Fruit fly (Drosophila melanogaster) whole organism, pupa: ENCODE measurements around the gene Lectin-galC1.

Experiments
- CG10348 ChIP-seq: fragments of 200-800 bp; sonication (Bioruptor generic); IDR thresholded peaks from 2 replicates; pipeline ENCODE4 v1.3.6; 2022; ENCODE audit warnings: missing biosample characterization, missing genetic modification characterization
- CG13204 ChIP-seq: fragments of 200-800 bp; sonication (Bioruptor generic); optimal IDR thresholded peaks from 2 replicates; lab custom pipeline; 2018; ENCODE audit warnings: missing biosample characterization, mild to moderate bottlenecking, missing genetic modification characterization, moderate library complexity
- CG34367 ChIP-seq: fragments of 200-800 bp; sonication (Bioruptor generic); optimal IDR thresholded peaks from 2 replicates; lab custom pipeline; 2018; ENCODE audit warnings: missing biosample characterization, mild to moderate bottlenecking, missing genetic modification characterization
- CG8159 ChIP-seq: fragments of 200-800 bp; sonication (Bioruptor generic); optimal IDR thresholded peaks from 3 replicates; lab custom pipeline; 2018; ENCODE audit warnings: missing biosample characterization, mild to moderate bottlenecking, missing genetic modification characterization, moderate library complexity
- CG8301 ChIP-seq: fragments of 200-800 bp; sonication (Bioruptor generic); optimal IDR thresholded peaks from 2 replicates; lab custom pipeline; 2018; ENCODE audit warnings: missing biosample characterization, mild to moderate bottlenecking, missing genetic modification characterization
- CG9948 ChIP-seq: fragments of 200-800 bp; sonication (Bioruptor generic); optimal IDR thresholded peaks from 2 replicates; lab custom pipeline; 2018; ENCODE audit warnings: missing biosample characterization, mild to moderate bottlenecking, missing genetic modification characterization, moderate library complexity
- Ets98B ChIP-seq: fragments of 200-800 bp; sonication (Bioruptor generic); IDR thresholded peaks from 2 replicates; pipeline ENCODE4 v1.3.6; 2022; ENCODE audit warnings: missing biosample characterization, missing genetic modification characterization
- Pif1A ChIP-seq: fragments of 200-800 bp; sonication (Bioruptor generic); optimal IDR thresholded peaks from 3 replicates; lab custom pipeline; 2016; ENCODE audit warnings: missing biosample characterization, missing genetic modification characterization
- Pif1B ChIP-seq: fragments of 200-800 bp; sonication (Bioruptor generic); optimal IDR thresholded peaks from 3 replicates; lab custom pipeline; 2016; ENCODE audit warnings: missing biosample characterization, missing genetic modification characterization

DNA sequence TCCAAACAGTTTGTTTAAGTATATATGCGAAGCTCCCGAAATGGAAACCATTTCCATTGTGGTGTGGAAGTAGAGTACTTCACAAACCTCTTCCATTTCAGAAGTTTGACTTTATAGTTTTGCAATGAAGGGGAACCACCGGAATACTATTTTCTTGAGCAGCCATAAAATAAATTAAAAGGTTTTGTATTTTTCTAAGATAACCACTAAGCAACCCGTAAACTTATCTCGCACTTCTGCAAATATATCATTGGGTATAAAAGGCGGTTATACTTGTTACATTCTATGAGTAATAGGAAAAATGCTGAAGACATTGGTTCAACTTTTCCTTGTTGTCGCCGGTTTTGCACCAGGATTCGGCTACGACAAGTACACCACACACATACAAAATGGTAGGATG, 770 bp downstream of the Lectin-galC1 start, which contains the start of gene lectin-37Da:
- TF ChIP-seq CG10348 (GFP tag; lab: Robert Waterston, UW), result no peak
- TF ChIP-seq CG13204 (GFP tag; lab: Kevin White, UChicago), result no peak
- no peak for TF ChIP-seq Pif1A (GFP tag; lab: Kevin White, UChicago)
- no peak for TF ChIP-seq CG34367 (tag; lab: Kevin White, UChicago)
- TF ChIP-seq CG8301 (tag; lab: Kevin White, UChicago), result no peak
- no peak for TF ChIP-seq Ets98B (GFP tag; lab: Robert Waterston, UW)
- TF ChIP-seq CG8159, result no peak
- TF ChIP-seq Pif1B (GFP tag; lab: Kevin White, UChicago), result no peak
- no peak for TF ChIP-seq CG9948 (tag; lab: Kevin White, UChicago)
